Fruit fly (Drosophila melanogaster) whole organism, embryonic: Measurements from ENCODE around the gene Hacd1.

ENCODE experiments used
- CG12659 ChIP-seq: fragments of 200-800 bp; sonication (Bioruptor generic); optimal IDR thresholded peaks from 3 replicates; lab custom pipeline; 2017; ENCODE audit warnings: mild to moderate bottlenecking, missing biosample characterization, missing genetic modification reagents, missing genetic modification characterization
- CG12744 ChIP-seq: fragments of 200-800 bp; sonication (Bioruptor generic); optimal IDR thresholded peaks from 2 replicates; lab custom pipeline; 2016; ENCODE audit warnings: missing biosample characterization, missing genetic modification characterization
- CG14667 ChIP-seq: fragments of 200-800 bp; sonication (Bioruptor generic); IDR thresholded peaks from 2 replicates; pipeline ENCODE4 v1.3.6; 2022; ENCODE audit warnings: missing biosample characterization, missing genetic modification characterization
- CG14710 ChIP-seq: fragments of 200-800 bp; sonication (Bioruptor generic); optimal IDR thresholded peaks from 3 replicates; lab custom pipeline; 2019; ENCODE audit warnings: missing biosample characterization, mild to moderate bottlenecking, missing genetic modification characterization, moderate library complexity
- CG17385 ChIP-seq: fragments of 200-800 bp; sonication (Bioruptor generic); optimal IDR thresholded peaks from 3 replicates; lab custom pipeline; 2018; ENCODE audit warnings: missing biosample characterization, mild to moderate bottlenecking, missing genetic modification characterization
- CG18011 ChIP-seq: fragments of 200-800 bp; sonication (Bioruptor generic); optimal IDR thresholded peaks from 2 replicates; lab custom pipeline; 2017; ENCODE audit warnings: missing biosample characterization, missing genetic modification characterization, mild to moderate bottlenecking, moderate library complexity, missing genotype
- CG18262 ChIP-seq: fragments of 200-800 bp; optimal IDR thresholded peaks from 3 replicates; lab custom pipeline; 2019; ENCODE audit warnings: missing biosample characterization, mild to moderate bottlenecking, missing genetic modification characterization, moderate library complexity
- CG1832 ChIP-seq: fragments of 200-800 bp; sonication (Bioruptor generic); optimal IDR thresholded peaks from 2 replicates; lab custom pipeline; 2017; ENCODE audit warnings: missing biosample characterization, mild to moderate bottlenecking, missing genetic modification characterization, inconsistent platforms
- CG30020 ChIP-seq: fragments of 200-800 bp; optimal IDR thresholded peaks from 2 replicates; lab custom pipeline; 2019; ENCODE audit warnings: missing biosample characterization, mild to moderate bottlenecking, missing genetic modification characterization, moderate library complexity
- CG34376 ChIP-seq: fragments of 200-800 bp; sonication (Bioruptor generic); optimal IDR thresholded peaks from 2 replicates; lab custom pipeline; 2018; ENCODE audit warnings: missing biosample characterization, mild to moderate bottlenecking, missing genetic modification characterization
- CG34422 ChIP-seq: fragments of 200-800 bp; sonication (Bioruptor generic); IDR thresholded peaks from 3 replicates; pipeline ENCODE4 v1.3.6; 2022; ENCODE audit warnings: missing biosample characterization, missing genetic modification characterization
- CG3995 ChIP-seq: fragments of 200-800 bp; sonication (Bioruptor generic); optimal IDR thresholded peaks from 3 replicates; lab custom pipeline; 2016; ENCODE audit warnings: missing biosample characterization, missing genetic modification characterization
- CG4404 ChIP-seq: fragments of 200-800 bp; sonication (Bioruptor generic); IDR thresholded peaks from 2 replicates; pipeline ENCODE4 v1.3.6; 2022; ENCODE audit warnings: missing biosample characterization, missing genetic modification characterization
- CG6254 ChIP-seq: fragments of 200-800 bp; sonication (Bioruptor generic); optimal IDR thresholded peaks from 3 replicates; lab custom pipeline; 2017; ENCODE audit warnings: mild to moderate bottlenecking, missing biosample characterization, missing genetic modification reagents, missing genetic modification characterization
- CG6654 ChIP-seq: fragments of 200-800 bp; sonication (Bioruptor generic); optimal IDR thresholded peaks from 2 replicates; lab custom pipeline; 2017; ENCODE audit warnings: missing biosample characterization, mild to moderate bottlenecking, missing genetic modification characterization
- CG6765 ChIP-seq: fragments of 200-800 bp; sonication (Bioruptor generic); optimal IDR thresholded peaks from 3 replicates; lab custom pipeline; 2017; ENCODE audit warnings: missing biosample characterization, mild to moderate bottlenecking, missing genetic modification characterization
- CTCF ChIP-seq: fragments of 200-800 bp; sonication (Bioruptor generic); optimal IDR thresholded peaks from 2 replicates; lab custom pipeline; 2017; ENCODE audit warnings: missing biosample characterization, mild to moderate bottlenecking, missing genetic modification characterization, moderate library complexity
- CoRest ChIP-seq: fragments of 200-800 bp; sonication (Bioruptor generic); optimal IDR thresholded peaks from 3 replicates; lab custom pipeline; 2018; ENCODE audit warnings: missing biosample characterization, mild to moderate bottlenecking, missing genetic modification characterization, moderate library complexity
- Dll ChIP-seq: fragments of 200-800 bp; sonication (Bioruptor generic); IDR thresholded peaks from 4 replicates; pipeline ENCODE4 v1.3.6; 2022; ENCODE audit warnings: missing biosample characterization, missing genetic modification characterization; ENCODE audit not compliant: partially characterized antibody
- Dref ChIP-seq: fragments of 200-800 bp; sonication (Bioruptor generic); IDR thresholded peaks from 2 replicates; pipeline ENCODE4 v1.3.6; 2022; ENCODE audit warnings: missing biosample characterization, missing genetic modification characterization
- HHEX ChIP-seq: fragments of 200-800 bp; sonication (Bioruptor generic); optimal IDR thresholded peaks from 3 replicates; lab custom pipeline; 2017; ENCODE audit warnings: missing biosample characterization, mild to moderate bottlenecking, missing genetic modification characterization, missing genetic modification reagents
- Hmx ChIP-seq: fragments of 200-800 bp; sonication (Bioruptor generic); optimal IDR thresholded peaks from 2 replicates; lab custom pipeline; 2016; ENCODE audit warnings: missing biosample characterization, missing genetic modification characterization
- Jarid2 ChIP-seq: fragments of 200-800 bp; sonication (Bioruptor generic); optimal IDR thresholded peaks from 3 replicates; lab custom pipeline; 2017; ENCODE audit warnings: mild to moderate bottlenecking, missing biosample characterization, missing genetic modification reagents, missing genetic modification characterization
- Meics ChIP-seq: fragments of 200-800 bp; sonication (Bioruptor generic); optimal IDR thresholded peaks from 2 replicates; lab custom pipeline; 2017; ENCODE audit warnings: missing biosample characterization, mild to moderate bottlenecking, missing genetic modification characterization
- Mrtf ChIP-seq: fragments of 200-800 bp; sonication (Bioruptor generic); IDR thresholded peaks from 3 replicates; pipeline ENCODE4 v1.3.6; 2022; ENCODE audit warnings: missing biosample characterization, missing genetic modification characterization
- Optix ChIP-seq: fragments of 200-800 bp; sonication (Bioruptor generic); IDR thresholded peaks from 3 replicates; pipeline ENCODE4 v1.3.6; 2022; ENCODE audit warnings: missing biosample characterization, missing genetic modification characterization
- Scr ChIP-seq: fragments of 200-800 bp; sonication (Bioruptor generic); IDR thresholded peaks from 2 replicates; pipeline ENCODE4 v1.3.6; 2022; ENCODE audit warnings: missing biosample characterization, missing genetic modification characterization; ENCODE audit not compliant: partially characterized antibody
- bab2 ChIP-seq: fragments of 200-800 bp; sonication (Bioruptor generic); optimal IDR thresholded peaks from 2 replicates; lab custom pipeline; 2016; ENCODE audit warnings: missing biosample characterization, missing genetic modification characterization
- btn ChIP-seq: fragments of 200-800 bp; sonication (Bioruptor generic); optimal IDR thresholded peaks from 2 replicates; lab custom pipeline; 2016; ENCODE audit warnings: missing biosample characterization, missing genetic modification characterization
- corto ChIP-seq: fragments of 200-800 bp; sonication (Bioruptor generic); optimal IDR thresholded peaks from 2 replicates; lab custom pipeline; 2016; ENCODE audit warnings: missing biosample characterization, mild to moderate bottlenecking, missing genetic modification characterization, moderate library complexity
- cwo ChIP-seq: fragments of 200-800 bp; sonication (Bioruptor generic); optimal IDR thresholded peaks from 3 replicates; lab custom pipeline; 2017; ENCODE audit warnings: missing biosample characterization, missing genetic modification characterization, mild to moderate bottlenecking, moderate library complexity, missing genetic modification reagents
- eve ChIP-seq, 2 experiments: fragments of >200 bp; optimal IDR thresholded peaks; 2 replicates each; lab custom pipeline; 2017; ENCODE audit warnings: missing biosample characterization in 2 of 2, missing genetic modification characterization in 2 of 2
- fd3F ChIP-seq: fragments of 200-800 bp; sonication (Bioruptor generic); optimal IDR thresholded peaks from 2 replicates; lab custom pipeline; 2018; ENCODE audit warnings: missing biosample characterization, mild to moderate bottlenecking, missing genetic modification characterization, moderate library complexity
- gcm ChIP-seq: fragments of 200-800 bp; sonication (Bioruptor generic); optimal IDR thresholded peaks from 2 replicates; lab custom pipeline; 2019; ENCODE audit warnings: missing biosample characterization, mild to moderate bottlenecking, missing genetic modification characterization, moderate library complexity
- gfzf ChIP-seq: fragments of 200-800 bp; sonication (Bioruptor generic); optimal IDR thresholded peaks from 2 replicates; lab custom pipeline; 2016; ENCODE audit warnings: missing biosample characterization, mild to moderate bottlenecking, missing genetic modification characterization, moderate library complexity
- grau ChIP-seq: fragments of 200-800 bp; optimal IDR thresholded peaks from 3 replicates; lab custom pipeline; 2019; ENCODE audit warnings: missing biosample characterization, mild to moderate bottlenecking, missing genetic modification characterization, moderate library complexity
- hbn ChIP-seq: fragments of 200-800 bp; sonication (Bioruptor generic); IDR thresholded peaks from 2 replicates; pipeline ENCODE4 v1.3.6; 2022; ENCODE audit warnings: missing biosample characterization, missing genetic modification characterization; ENCODE audit not compliant: partially characterized antibody
- klu ChIP-seq: fragments of 200-800 bp; sonication (Bioruptor generic); IDR thresholded peaks from 2 replicates; pipeline ENCODE4 v1.3.6; 2022; ENCODE audit warnings: missing biosample characterization, missing genetic modification characterization
- mirr ChIP-seq: fragments of 200-800 bp; sonication (Bioruptor generic); optimal IDR thresholded peaks from 3 replicates; lab custom pipeline; 2018; ENCODE audit warnings: missing biosample characterization, mild to moderate bottlenecking, missing genetic modification characterization
- mld ChIP-seq: fragments of 200-800 bp; sonication (Bioruptor generic); IDR thresholded peaks from 3 replicates; pipeline ENCODE4 v1.3.6; 2022; ENCODE audit warnings: missing biosample characterization, missing genetic modification characterization; ENCODE audit not compliant: partially characterized antibody
- odd ChIP-seq: fragments of 200-800 bp; sonication (Bioruptor generic); optimal IDR thresholded peaks from 2 replicates; lab custom pipeline; 2017; ENCODE audit warnings: missing biosample characterization, mild to moderate bottlenecking, missing genetic modification characterization
- otp ChIP-seq: fragments of 200-800 bp; sonication (Bioruptor generic); IDR thresholded peaks from 3 replicates; pipeline ENCODE4, ENCODE4 v1.3.6; 2022; ENCODE audit warnings: missing biosample characterization, missing genetic modification characterization
- vnd ChIP-seq: fragments of 200-800 bp; sonication (Bioruptor generic); IDR thresholded peaks from 3 replicates; pipeline ENCODE4 v1.3.6; 2022; ENCODE audit warnings: missing biosample characterization, missing genetic modification characterization; ENCODE audit not compliant: partially characterized antibody
- wek ChIP-seq: fragments of 200-800 bp; sonication (Bioruptor generic); optimal IDR thresholded peaks from 3 replicates; lab custom pipeline; 2018; ENCODE audit warnings: missing biosample characterization, mild to moderate bottlenecking, missing genetic modification characterization, moderate library complexity
- zf30C ChIP-seq: fragments of 200-800 bp; sonication (Bioruptor generic); optimal IDR thresholded peaks from 3 replicates; lab custom pipeline; 2018; ENCODE audit warnings: missing biosample characterization, mild to moderate bottlenecking, missing genetic modification characterization
- zfh2 ChIP-seq: fragments of 200-800 bp; sonication (Bioruptor generic); optimal IDR thresholded peaks from 2 replicates; lab custom pipeline; 2016; ENCODE audit warnings: missing biosample characterization, missing genetic modification characterization

Gene Hacd1

DNA sequence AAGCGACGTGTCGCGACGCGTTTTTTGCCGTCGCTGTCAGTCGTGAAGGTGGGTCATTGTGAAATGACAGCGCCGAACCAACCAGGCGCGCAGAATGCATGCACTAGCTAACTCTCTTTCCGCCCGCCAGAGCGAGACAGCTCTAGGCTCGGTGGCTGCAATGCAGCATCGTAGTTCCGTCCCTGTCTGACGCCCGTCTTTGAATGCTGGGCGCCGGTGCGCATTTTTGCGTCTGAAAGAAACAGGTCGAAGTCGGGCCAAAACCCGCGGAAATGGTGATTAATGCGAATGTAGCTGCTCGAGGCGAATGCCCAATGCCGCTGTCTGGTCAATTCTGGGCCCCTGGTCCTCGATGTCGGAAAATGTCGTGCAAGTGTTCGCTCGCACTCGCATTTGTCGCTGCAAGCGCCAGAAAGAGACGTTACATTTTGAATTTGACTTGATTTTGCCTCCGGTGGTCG is 5.3 kb upstream of the Hacd1 start (continued):
- no peak for TF ChIP-seq Scr
- TF ChIP-seq, all 482 proteins: peak for 205

DNA sequence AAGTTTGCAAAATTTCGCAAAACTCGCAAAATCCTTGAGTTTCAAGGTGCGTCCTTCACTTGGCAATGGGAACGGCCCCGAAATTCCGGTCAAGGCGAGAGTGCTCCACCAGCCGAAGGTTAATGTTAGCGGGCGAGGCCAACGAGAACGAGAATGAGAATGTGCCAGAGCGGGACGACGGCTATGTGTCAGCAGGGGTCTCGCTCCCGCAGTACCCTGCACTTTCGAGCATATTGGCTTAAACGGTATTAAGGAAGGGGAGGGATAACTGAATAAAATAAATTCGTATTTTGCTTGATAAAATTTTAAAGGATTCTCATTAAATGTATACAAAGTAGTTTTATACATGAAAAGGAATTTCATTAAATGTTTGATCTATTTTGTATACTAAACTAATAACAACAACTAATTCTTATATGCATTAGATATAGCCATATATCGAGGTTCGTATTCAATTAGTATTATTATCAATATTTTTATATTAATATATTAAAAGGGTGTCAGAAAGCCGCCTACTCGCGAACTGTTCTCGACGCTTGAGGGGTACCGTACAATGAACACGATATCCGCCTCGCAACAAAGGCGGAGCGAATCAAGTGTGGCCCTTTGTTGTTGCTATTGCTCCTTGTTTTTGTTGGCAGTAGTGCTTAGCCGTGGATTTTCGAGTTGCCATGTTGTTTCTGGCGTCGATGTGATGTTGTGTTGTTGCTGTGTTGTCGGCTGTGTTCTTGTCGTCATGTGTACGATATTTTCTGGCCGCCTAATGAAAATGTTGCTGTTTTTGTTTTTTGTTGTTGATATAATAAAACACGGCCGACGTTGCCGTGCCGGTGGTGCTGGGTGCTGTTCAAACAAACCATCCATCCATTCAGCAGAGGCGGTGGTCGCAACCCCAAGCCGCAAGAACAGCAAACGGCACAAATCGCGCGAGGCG is 4.6 kb upstream of the Hacd1 start:
- TF ChIP-seq CG6254 (GFP tag; lab: Kevin White, UChicago) (peak; percentile 81), klu (GFP tag; lab: Robert Waterston, UW) (no peak), zfh2 (GFP tag; lab: Kevin White, UChicago) (peak; percentile 3), otp (GFP tag; lab: Robert Waterston, UW) (no peak), hbn (no peak), CG34422 (GFP tag; lab: Robert Waterston, UW) (no peak), CG18011 (GFP tag; lab: Kevin White, UChicago) (peak; percentile 16), vnd (GFP tag; lab: Robert Waterston, UW) (no peak), wek (GFP tag; lab: Kevin White, UChicago) (no peak), bab2 (peak; percentile 53), CG3995 (GFP tag; lab: Kevin White, UChicago) (peak; percentile 45), CG30020 (tag; lab: Kevin White, UChicago) (peak; percentile 84), fd3F (GFP tag; lab: Kevin White, UChicago) (peak; percentile 92), CG6654 (peak; percentile 83), Dll (no peak), CG1832 (peak; percentile 94), Meics (GFP tag; lab: Kevin White, UChicago) (peak; percentile 97), CG34376 (GFP tag; lab: Kevin White, UChicago) (no peak), HHEX (peak; percentile 93), Optix (GFP tag; lab: Robert Waterston, UW) (no peak), CG14710 (tag; lab: Kevin White, UChicago) (peak; percentile 97), zf30C (no peak), corto (GFP tag; lab: Kevin White, UChicago) (no peak), grau (peak; percentile 97), Dref (no peak), CoRest (peak; percentile 99), cwo (GFP tag; lab: Kevin White, UChicago) (peak; percentile 86), CG6765 (peak; percentile 91), btn (GFP tag; lab: Kevin White, UChicago) (peak; percentile 46), odd (peak; percentile 97), CG12744 (peak; percentile 52), CG17385 (peak; percentile 93), CG12659 (GFP tag; lab: Kevin White, UChicago) (peak; percentile 97), CTCF (GFP tag; lab: Kevin White, UChicago) (peak; percentile 21), CG18262 (peak; percentile 99), Jarid2 (GFP tag; lab: Kevin White, UChicago) (peak; percentile 79), gfzf (GFP tag; lab: Kevin White, UChicago) (no peak), Mrtf (no peak), Hmx (GFP tag; lab: Kevin White, UChicago) (no peak), mld (GFP tag; lab: Robert Waterston, UW) (no peak), eve (GFP tag; optimal IDR thresholded peaks at IDR 0.05; lab: Kevin White, UChicago) (no peak), CG14667 (GFP tag; lab: Robert Waterston, UW) (no peak), gcm (GFP tag; lab: Kevin White, UChicago) (peak; percentile 96), mirr (GFP tag; lab: Kevin White, UChicago) (peak; percentile 97), CG4404 (GFP tag; lab: Robert Waterston, UW) (no peak)
